Fruit fly (Drosophila melanogaster): Measurements from ENCODE around the gene fig.

dm6 chr3R:29773833-29774324 is 6.4 kb downstream of the fig start:
- TF ChIP-seq CG33017 (tag; optimal IDR thresholded peaks at IDR 0.05) (peak; percentile 74), toe (GFP tag; optimal IDR thresholded peaks at IDR 0.05) (peak; percentile 87), Hr96 (GFP tag; optimal IDR thresholded peaks at IDR 0.05) (peak; percentile 75), ovo (GFP tag; optimal IDR thresholded peaks at IDR 0.05) (peak; percentile 69), kay (GFP tag; ENCODE audit: borderline replicate concordance) (no peak), CG11617 (GFP tag; optimal IDR thresholded peaks at IDR 0.05) (peak; percentile 88), Crg-1 (GFP tag; optimal IDR thresholded peaks at IDR 0.05) (no peak), Clk (GFP tag; optimal IDR thresholded peaks at IDR 0.05) (peak; percentile 66), tj (GFP tag; optimal IDR thresholded peaks at IDR 0.05) (peak; percentile 63), CG7045 (GFP tag; optimal IDR thresholded peaks at IDR 0.05) (peak; percentile 86), bab1 (GFP tag; optimal IDR thresholded peaks at IDR 0.05) (peak; percentile 59), CG12768 (GFP tag; optimal IDR thresholded peaks at IDR 0.05) (peak; percentile 83), CG5204 (GFP tag; optimal IDR thresholded peaks at IDR 0.05) (peak; percentile 93)
